Fruit fly (Drosophila melanogaster) whole organism, adult: ENCODE data around the gene CG15818.

Experiments
- CG11617 ChIP-seq: fragments of 200-800 bp; sonication (Bioruptor generic); optimal IDR thresholded peaks from 2 replicates; lab custom pipeline; 2017; ENCODE audit warnings: mild to moderate bottlenecking, missing biosample characterization, missing genetic modification reagents, missing genetic modification characterization
- CG12768 ChIP-seq: fragments of 200-800 bp; sonication (Bioruptor generic); optimal IDR thresholded peaks from 2 replicates; lab custom pipeline; 2017; ENCODE audit warnings: missing biosample characterization, missing genetic modification characterization, mild to moderate bottlenecking, moderate library complexity, missing genetic modification reagents
- CG14711 ChIP-seq: fragments of 200-800 bp; sonication (Bioruptor generic); optimal IDR thresholded peaks from 2 replicates; lab custom pipeline; 2018; ENCODE audit warnings: missing biosample characterization, mild to moderate bottlenecking, missing genetic modification characterization, moderate library complexity
- CG1620 ChIP-seq: fragments of 200-800 bp; sonication (Bioruptor generic); optimal IDR thresholded peaks from 2 replicates; lab custom pipeline; 2016; ENCODE audit warnings: missing biosample characterization, missing genetic modification characterization
- CG33017 ChIP-seq: fragments of 200-800 bp; sonication (Bioruptor generic); optimal IDR thresholded peaks from 2 replicates; lab custom pipeline; 2018; ENCODE audit warnings: missing biosample characterization, mild to moderate bottlenecking, missing genetic modification characterization, moderate library complexity
- CG7101 ChIP-seq: fragments of 200-800 bp; sonication (Bioruptor generic); optimal IDR thresholded peaks from 2 replicates; lab custom pipeline; 2018; ENCODE audit warnings: missing biosample characterization, mild to moderate bottlenecking, missing genetic modification characterization, moderate library complexity
- Crg-1 ChIP-seq: fragments of 200-800 bp; sonication (Bioruptor generic); optimal IDR thresholded peaks from 2 replicates; lab custom pipeline; 2016; ENCODE audit warnings: missing biosample characterization, missing genetic modification characterization
- Hr96 ChIP-seq: fragments of 200-800 bp; sonication (Bioruptor generic); optimal IDR thresholded peaks from 2 replicates; lab custom pipeline; 2016; ENCODE audit warnings: missing biosample characterization, missing genetic modification characterization
- cnc ChIP-seq, 2 experiments: fragments of >200 bp; optimal IDR thresholded peaks; 2 replicates each; lab custom pipeline; 2017
- kay ChIP-seq: fragments of 200-800 bp; sonication (Bioruptor generic); peaks from one replicate; lab custom pipeline; 2016; ENCODE audit warnings: missing biosample characterization, missing genetic modification characterization, borderline replicate concordance
- ovo ChIP-seq: fragments of 200-800 bp; sonication (Bioruptor generic); optimal IDR thresholded peaks from 2 replicates; lab custom pipeline; 2016; ENCODE audit warnings: missing biosample characterization, missing genetic modification characterization
- toe ChIP-seq: fragments of 200-800 bp; sonication (Bioruptor generic); optimal IDR thresholded peaks from 2 replicates; lab custom pipeline; 2016; ENCODE audit warnings: missing biosample characterization, missing genetic modification characterization

DNA sequence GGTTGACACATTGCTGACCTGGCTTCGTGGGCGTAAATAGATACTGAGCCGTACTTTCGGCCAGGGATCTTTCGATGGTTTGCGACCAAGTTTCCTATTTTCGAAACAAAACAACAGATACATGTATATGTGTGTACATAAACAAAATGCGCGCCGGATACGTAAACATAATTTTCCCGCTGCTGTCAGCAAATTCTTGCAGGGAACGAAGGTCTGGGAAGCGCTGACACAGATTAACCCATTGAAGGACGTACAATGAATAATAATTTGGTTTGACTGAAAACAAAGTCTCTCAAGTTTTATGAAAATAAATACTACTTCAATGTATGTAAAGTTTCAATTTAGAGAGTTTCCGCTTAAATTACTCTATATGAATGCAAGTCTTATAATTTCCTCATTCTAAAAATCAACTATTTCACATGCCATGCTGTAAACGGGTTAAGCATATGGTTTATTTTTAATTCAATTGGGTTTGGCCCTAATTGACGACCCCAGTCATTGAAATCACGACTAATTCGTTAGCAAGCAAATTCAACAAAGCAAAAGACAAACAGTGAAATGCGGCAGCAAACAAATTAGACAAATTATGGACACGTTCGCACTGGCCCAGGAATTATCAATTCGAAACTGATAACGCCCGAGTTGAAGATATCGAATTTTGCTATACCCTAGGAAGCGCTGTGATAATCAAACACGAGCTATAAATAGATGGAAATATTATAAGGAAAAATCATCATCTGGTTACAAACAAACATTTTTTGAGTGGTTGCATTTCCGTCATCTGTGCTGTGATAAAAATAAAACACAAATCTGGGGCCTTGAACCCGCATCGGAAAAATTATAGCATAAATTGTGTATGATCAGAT is 23.9 kb upstream of the CG15818 start:
- TF ChIP-seq CG1620 (no peak), CG14711 (peak; percentile 33), cnc (optimal IDR thresholded peaks at IDR 0.05; lab: Kevin White, UChicago) (no peak), CG12768 (GFP tag; lab: Kevin White, UChicago) (no peak), CG33017 (tag; lab: Kevin White, UChicago) (no peak), CG11617 (GFP tag; lab: Kevin White, UChicago) (no peak), Hr96 (GFP tag; lab: Kevin White, UChicago) (no peak), toe (GFP tag; lab: Kevin White, UChicago) (no peak), Crg-1 (GFP tag; lab: Kevin White, UChicago) (no peak), ovo (GFP tag; lab: Kevin White, UChicago) (no peak), kay (no peak), CG7101 (no peak)
